Worm (Caenorhabditis elegans) whole organism, L2 larva: ENCODE data around the gene tub-1.

Experiments
- R02D3.7 ChIP-seq: fragments of 150-350 bp; optimal IDR thresholded peaks from 2 replicates; lab custom pipeline; 2014; ENCODE audit warnings: missing biosample characterization, missing genetic modification characterization
- alr-1 ChIP-seq: fragments of 150-350 bp; optimal IDR thresholded peaks from 2 replicates; lab custom pipeline; 2014; ENCODE audit warnings: missing biosample characterization, missing genetic modification characterization
- blmp-1 ChIP-seq: sonication (generic microtip); optimal IDR thresholded peaks from 2 replicates; lab custom pipeline; 2017; ENCODE audit warnings: missing genetic modification characterization, mild to moderate bottlenecking, missing compliant biosample characterization, antibody characterized with exemption, moderate library complexity; ENCODE audit not compliant: insufficient read depth
- ceh-82 ChIP-seq: fragments of 150-350 bp; optimal IDR thresholded peaks from 2 replicates; lab custom pipeline; 2014; ENCODE audit warnings: missing biosample characterization, missing genetic modification characterization
- lin-13 ChIP-seq: fragments of 150-350 bp; optimal IDR thresholded peaks from 2 replicates; lab custom pipeline; 2014; ENCODE audit warnings: missing biosample characterization, missing genetic modification reagents, missing genetic modification characterization
- lin-39 ChIP-seq: fragments of 150-350 bp; optimal IDR thresholded peaks from 2 replicates; lab custom pipeline; 2014; ENCODE audit warnings: missing biosample characterization, missing genetic modification reagents, missing genetic modification characterization
- mbf-1 ChIP-seq: sonication (generic microtip); optimal IDR thresholded peaks from 2 replicates; lab custom pipeline; 2017; ENCODE audit warnings: missing biosample characterization, missing genetic modification characterization
- mdl-1 ChIP-seq, 2 experiments: fragments of 150-350 bp in 1 of 2; sonication (generic microtip) in 1 of 2; optimal IDR thresholded peaks; 2 replicates each; lab custom pipeline; 2017; ENCODE audit warnings: missing biosample characterization in 2 of 2, missing genetic modification characterization in 2 of 2
- nhr-11 ChIP-seq: fragments of 150-350 bp; optimal IDR thresholded peaks from 2 replicates; lab custom pipeline; 2014; ENCODE audit warnings: missing biosample characterization, missing genetic modification characterization
- nhr-77 ChIP-seq: fragments of 150-350 bp; optimal IDR thresholded peaks from 2 replicates; lab custom pipeline; 2014; ENCODE audit warnings: missing biosample characterization, missing genetic modification characterization
- skn-1 ChIP-seq: sonication (generic microtip); optimal IDR thresholded peaks from 2 replicates; lab custom pipeline; 2017; ENCODE audit warnings: missing biosample characterization, missing genetic modification characterization
- snpc-4 ChIP-seq: fragments of 150-350 bp; optimal IDR thresholded peaks from 2 replicates; lab custom pipeline; 2014; ENCODE audit warnings: missing biosample characterization, missing genetic modification characterization

- TF ChIP-seq blmp-1 = no peak
- TF ChIP-seq mbf-1 = no peak
- no peak for TF ChIP-seq mdl-1 (tag; optimal IDR thresholded peaks at IDR 0.05; lab: Kevin White, UChicago)
- no peak for TF ChIP-seq skn-1
- TF ChIP-seq snpc-4 (tag; lab: Kevin White, UChicago) = no peak
- no peak for TF ChIP-seq nhr-77 (tag; lab: Kevin White, UChicago)
- no peak for TF ChIP-seq lin-39 (tag; lab: Kevin White, UChicago)
- TF ChIP-seq R02D3.7 (tag; lab: Kevin White, UChicago) = no peak
- TF ChIP-seq alr-1 (tag; lab: Kevin White, UChicago) = no peak
- no peak for TF ChIP-seq nhr-11 (tag; lab: Kevin White, UChicago)
- TF ChIP-seq ceh-82 (tag; lab: Kevin White, UChicago) = no peak
- no peak for TF ChIP-seq lin-13 (GFP tag; lab: Kevin White, UChicago)
Observed at ce11 chrII:8144543-8144942, 12.2 kb downstream of the tub-1 start, which contains the start of gene F10B5.2.
